Worm (Caenorhabditis elegans): ENCODE results near the gene F54F2.7.

ce11 chrIII:8795595-8796141, 11.5 kb downstream of the F54F2.7 start:
- TF ChIP-seq hmg-4 (GFP tag; optimal IDR thresholded peaks at IDR 0.05), result peak; percentile 77
- TF ChIP-seq hnd-1 (tag; optimal IDR thresholded peaks at IDR 0.05), result no peak
- TF ChIP-seq tra-4 (tag; optimal IDR thresholded peaks at IDR 0.05), result no peak
- no peak for TF ChIP-seq sea-1 (GFP tag; conservative IDR thresholded peaks at IDR 0.05)
- peak; percentile 4 for TF ChIP-seq ceh-36 (tag; optimal IDR thresholded peaks at IDR 0.05)
- TF ChIP-seq ama-1 (optimal IDR thresholded peaks at IDR 0.05), result no peak
- peak; percentile 9 for TF ChIP-seq F13C5.2 (tag; optimal IDR thresholded peaks at IDR 0.05)
- TF ChIP-seq scrt-1 (GFP tag; IDR thresholded peaks at IDR 0.05), result no peak

All from whole organism, early embryonic.